Worm (Caenorhabditis elegans): Measurements from ENCODE around the gene C31B8.16.

The C31B8.16 gene

ce11 chrV:2979978-2980377, 50.1 kb downstream of the C31B8.16 start, which contains the start of gene srw-118:
TSS of gene srw-118 (minus strand) at chrV:2980078.
- TF ChIP-seq dmd-4 (tag; optimal IDR thresholded peaks at IDR 0.05; ENCODE audit: borderline replicate concordance) = no peak
